Fruit fly (Drosophila melanogaster): Measurements from ENCODE around the gene CG4239.
A peak's percentile ranks its signal among the peaks of the same experiment; 100 is the strongest.

Gene CG4239

dm6 chrX:16422466-16423124 is 37.5 kb downstream of the CG4239 start, which contains the start of gene hang (continued):
- TF ChIP-seq B-H1 (GFP tag; IDR thresholded peaks at IDR 0.05) (no peak), lbe (GFP tag; optimal IDR thresholded peaks at IDR 0.05) (peak; percentile 40), CG8765 (GFP tag; IDR thresholded peaks at IDR 0.05) (no peak), ranshi (GFP tag; IDR thresholded peaks at IDR 0.05) (0 out of 2 replicates have a peak, but pooled peaks have one; percentile 4), chinmo (GFP tag; IDR thresholded peaks at IDR 0.05; ENCODE audit: partially characterized antibody) (peak; percentile 42; the same call in 1 of the 4 replicates), unc-4 (GFP tag; IDR thresholded peaks at IDR 0.05; ENCODE audit: partially characterized antibody) (peak; percentile 71), Max (GFP tag; optimal IDR thresholded peaks at IDR 0.05) (no peak), C15 (GFP tag; IDR thresholded peaks at IDR 0.05) (no peak), odd (GFP tag; optimal IDR thresholded peaks at IDR 0.05) (peak; percentile 62), CG15073 (GFP tag; optimal IDR thresholded peaks at IDR 0.05) (no peak), CG34376 (GFP tag; optimal IDR thresholded peaks at IDR 0.05) (peak; percentile 67), cato (GFP tag; optimal IDR thresholded peaks at IDR 0.05; ENCODE audit: borderline replicate concordance) (no peak), CG11247 (GFP tag; IDR thresholded peaks at IDR 0.05) (peak; percentile 51), Dfd (GFP tag; optimal IDR thresholded peaks at IDR 0.05) (no peak), CG15011 (GFP tag; optimal IDR thresholded peaks at IDR 0.05) (no peak), btn (GFP tag; optimal IDR thresholded peaks at IDR 0.05) (no peak), ci (GFP tag; IDR thresholded peaks at IDR 0.05) (peak; percentile 75), Sox102F (GFP tag; optimal IDR thresholded peaks at IDR 0.05) (no peak), Aef1 (GFP tag; IDR thresholded peaks at IDR 0.05) (peak; percentile 23; the same call in 1 of the 3 replicates), Ets97D (GFP tag; optimal IDR thresholded peaks at IDR 0.05) (peak; percentile 83), Dp (GFP tag; optimal IDR thresholded peaks at IDR 0.05) (peak; percentile 70), lab (GFP tag; optimal IDR thresholded peaks at IDR 0.05) (peak; percentile 68), vvl (GFP tag; IDR thresholded peaks at IDR 0.05) (peak; percentile 66), grn (GFP tag; optimal IDR thresholded peaks at IDR 0.05) (no peak), CG7963 (GFP tag; IDR thresholded peaks at IDR 0.05; ENCODE audit: partially characterized antibody) (peak; percentile 78), gfzf (GFP tag; optimal IDR thresholded peaks at IDR 0.05) (peak; percentile 93), abd-A (tag; optimal IDR thresholded peaks at IDR 0.05) (no peak), CG10979 (tag; optimal IDR thresholded peaks at IDR 0.05) (peak; percentile 24), Hr78 (GFP tag; optimal IDR thresholded peaks at IDR 0.05) (peak in 1 of 2 experiments; percentile 12), Scr (GFP tag; IDR thresholded peaks at IDR 0.05; ENCODE audit: partially characterized antibody) (peak; percentile 77), gsb (GFP tag; IDR thresholded peaks at IDR 0.05) (no peak), ttk (GFP tag; IDR thresholded peaks at IDR 0.05) (no peak), CG11085 (GFP tag; IDR thresholded peaks at IDR 0.05) (no peak), phol (tag; optimal IDR thresholded peaks at IDR 0.05) (peak; percentile 94), grau (tag; optimal IDR thresholded peaks at IDR 0.05) (peak; percentile 22), Hr3 (GFP tag; optimal IDR thresholded peaks at IDR 0.05) (no peak), hb (GFP tag; IDR thresholded peaks at IDR 0.05; ENCODE audit: partially characterized antibody) (peak; percentile 38; the same call in 2 of the 3 replicates), pnt (GFP tag; optimal IDR thresholded peaks at IDR 0.05) (no peak), CG3995 (GFP tag; optimal IDR thresholded peaks at IDR 0.05) (peak; percentile 24), chm (GFP tag; IDR thresholded peaks at IDR 0.05) (peak; percentile 77), Dek (tag; optimal IDR thresholded peaks at IDR 0.05) (peak; percentile 37), CG31365 (tag; optimal IDR thresholded peaks at IDR 0.05) (peak; percentile 7), CG6683 (GFP tag; optimal IDR thresholded peaks at IDR 0.05) (no peak), ro (GFP tag; IDR thresholded peaks at IDR 0.05) (no peak), fd96Cb (tag; optimal IDR thresholded peaks at IDR 0.05) (no peak), Dad (GFP tag; optimal IDR thresholded peaks at IDR 0.05) (no peak), eyg (GFP tag; optimal IDR thresholded peaks at IDR 0.05) (peak; percentile 37), bsh (GFP tag; optimal IDR thresholded peaks at IDR 0.05) (peak in 1 of 2 experiments; percentile 0), dysf (GFP tag; IDR thresholded peaks at IDR 0.05) (no peak)

Data from whole organism, embryonic.